Worm (Caenorhabditis elegans): Measurements from ENCODE around the gene pro-1.

pro-1 gene

ce11 chrII:10542654-10543456 lies 1.1 kb upstream of the pro-1 start:
- TF ChIP-seq tra-4 (tag; optimal IDR thresholded peaks at IDR 0.05): no peak
- no peak for TF ChIP-seq hmbx-1 (tag; optimal IDR thresholded peaks at IDR 0.05)
- TF ChIP-seq ets-7 (tag; optimal IDR thresholded peaks at IDR 0.05): no peak
- no peak for TF ChIP-seq tbx-37 (GFP tag; conservative IDR thresholded peaks at IDR 0.05)
- no peak for TF ChIP-seq flt-1 (GFP tag; IDR thresholded peaks at IDR 0.05)
- TF ChIP-seq F13C5.2 (tag; optimal IDR thresholded peaks at IDR 0.05): no peak
- TF ChIP-seq sea-1 (GFP tag; conservative IDR thresholded peaks at IDR 0.05): no peak
- TF ChIP-seq tbx-11 (GFP tag; IDR thresholded peaks at IDR 0.05): no peak
- TF ChIP-seq aly-1 (tag; optimal IDR thresholded peaks at IDR 0.05): no peak
- no peak for TF ChIP-seq hnd-1 (tag; optimal IDR thresholded peaks at IDR 0.05)
- TF ChIP-seq B0310.2 (tag; optimal IDR thresholded peaks at IDR 0.05): no peak
- no peak for TF ChIP-seq hmg-4 (GFP tag; optimal IDR thresholded peaks at IDR 0.05)
- no peak for TF ChIP-seq scrt-1 (GFP tag; IDR thresholded peaks at IDR 0.05)
- TF ChIP-seq ama-1 (optimal IDR thresholded peaks at IDR 0.05): peak; percentile 74
- TF ChIP-seq pes-1 (GFP tag; IDR thresholded peaks at IDR 0.05): 0 out of 2 replicates have a peak, but pooled peaks have one; percentile 7

ce11 chrII:10539232-10539631 lies 2.6 kb downstream of the pro-1 start, which contains the start of gene R166.3:
Gene R166.3, minus strand, starts transcription at chrII:10539332.
- TF ChIP-seq B0310.2 (tag; optimal IDR thresholded peaks at IDR 0.05): no peak
- TF ChIP-seq F13C5.2 (tag; optimal IDR thresholded peaks at IDR 0.05): no peak
- no peak for TF ChIP-seq hmg-4 (GFP tag; optimal IDR thresholded peaks at IDR 0.05)
- TF ChIP-seq tbx-37 (GFP tag; conservative IDR thresholded peaks at IDR 0.05): no peak
- TF ChIP-seq hmbx-1 (tag; optimal IDR thresholded peaks at IDR 0.05): no peak
- TF ChIP-seq flt-1 (GFP tag; IDR thresholded peaks at IDR 0.05): no peak
- no peak for TF ChIP-seq tra-4 (tag; optimal IDR thresholded peaks at IDR 0.05)
- no peak for TF ChIP-seq ceh-36 (tag; optimal IDR thresholded peaks at IDR 0.05)
- TF ChIP-seq aly-1 (tag; optimal IDR thresholded peaks at IDR 0.05): no peak
- TF ChIP-seq pes-1 (GFP tag; IDR thresholded peaks at IDR 0.05): no peak
- TF ChIP-seq tbx-11 (GFP tag; IDR thresholded peaks at IDR 0.05): no peak
- no peak for TF ChIP-seq hnd-1 (tag; optimal IDR thresholded peaks at IDR 0.05)
- no peak for TF ChIP-seq ama-1 (optimal IDR thresholded peaks at IDR 0.05)
- no peak for TF ChIP-seq ceh-13 (GFP tag; optimal IDR thresholded peaks at IDR 0.05)
- TF ChIP-seq scrt-1 (GFP tag; IDR thresholded peaks at IDR 0.05): no peak
- no peak for TF ChIP-seq sea-1 (GFP tag; conservative IDR thresholded peaks at IDR 0.05)

DNA sequence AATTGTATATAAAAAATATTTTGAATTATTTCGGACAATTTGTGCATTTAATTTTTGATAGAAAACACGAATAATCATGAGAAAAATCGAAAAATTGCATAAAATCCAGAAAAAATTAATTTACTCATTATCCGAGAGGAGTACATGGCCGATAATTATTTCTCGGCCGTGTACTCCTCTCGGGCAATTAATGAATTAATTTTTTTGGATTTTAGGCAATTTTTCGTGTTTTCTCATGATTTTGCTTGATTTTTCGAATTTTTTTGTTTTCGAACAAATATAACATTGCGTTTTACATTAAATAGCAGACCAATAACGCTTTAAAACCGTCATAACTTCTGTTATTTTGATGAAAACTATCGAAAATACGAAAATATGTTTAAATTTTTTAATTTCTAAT lies 3.8 kb downstream of the pro-1 start:
- TF ChIP-seq pes-1 (GFP tag; IDR thresholded peaks at IDR 0.05) (no peak), tbx-37 (GFP tag; conservative IDR thresholded peaks at IDR 0.05) (peak; percentile 40; the same call in 1 of the 2 replicates), ceh-13 (GFP tag; optimal IDR thresholded peaks at IDR 0.05) (no peak), ets-7 (tag; optimal IDR thresholded peaks at IDR 0.05) (no peak), hmg-4 (GFP tag; optimal IDR thresholded peaks at IDR 0.05) (no peak), aly-1 (tag; optimal IDR thresholded peaks at IDR 0.05) (no peak), sea-1 (GFP tag; conservative IDR thresholded peaks at IDR 0.05) (no peak), F13C5.2 (tag; optimal IDR thresholded peaks at IDR 0.05) (peak; percentile 19), ceh-36 (tag; optimal IDR thresholded peaks at IDR 0.05) (no peak), hmbx-1 (tag; optimal IDR thresholded peaks at IDR 0.05) (no peak), tbx-11 (GFP tag; IDR thresholded peaks at IDR 0.05) (no peak), hnd-1 (tag; optimal IDR thresholded peaks at IDR 0.05) (no peak), flt-1 (GFP tag; IDR thresholded peaks at IDR 0.05) (no peak), scrt-1 (GFP tag; IDR thresholded peaks at IDR 0.05) (no peak), B0310.2 (tag; optimal IDR thresholded peaks at IDR 0.05) (no peak), ama-1 (optimal IDR thresholded peaks at IDR 0.05) (no peak)

DNA sequence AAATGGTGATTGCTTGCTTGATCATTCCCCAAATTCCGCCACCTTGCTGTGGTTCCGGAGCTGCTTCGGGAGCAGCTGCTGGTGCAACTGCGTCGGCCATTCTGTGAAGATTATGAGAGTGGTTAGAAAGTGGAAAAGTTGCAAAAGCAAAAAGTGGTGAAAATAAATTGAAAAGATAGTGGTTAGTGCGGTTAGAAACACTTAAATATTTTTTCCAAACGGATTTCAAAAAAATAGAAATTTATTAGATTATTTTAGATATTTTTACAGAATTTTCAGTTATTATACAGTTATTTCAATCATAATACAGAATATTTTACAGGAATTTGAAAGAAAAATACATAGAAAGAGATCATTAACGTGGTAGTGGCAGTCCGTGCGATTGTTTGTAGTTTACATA lies 4.2 kb downstream of the pro-1 start, which contains the start of gene R166.2:
Gene R166.2, minus strand, starts transcription at position 101 of the 400 bp plus-strand sequence.
- no peak for TF ChIP-seq tra-4 (tag; optimal IDR thresholded peaks at IDR 0.05)
- TF ChIP-seq aly-1 (tag; optimal IDR thresholded peaks at IDR 0.05): no peak
- no peak for TF ChIP-seq tbx-11 (GFP tag; IDR thresholded peaks at IDR 0.05)
- no peak for TF ChIP-seq ama-1 (optimal IDR thresholded peaks at IDR 0.05)
- TF ChIP-seq hmbx-1 (tag; optimal IDR thresholded peaks at IDR 0.05): no peak
- TF ChIP-seq tbx-37 (GFP tag; conservative IDR thresholded peaks at IDR 0.05): no peak
- no peak for TF ChIP-seq flt-1 (GFP tag; IDR thresholded peaks at IDR 0.05)
- TF ChIP-seq pes-1 (GFP tag; IDR thresholded peaks at IDR 0.05): no peak
- no peak for TF ChIP-seq ets-7 (tag; optimal IDR thresholded peaks at IDR 0.05)
- TF ChIP-seq ceh-13 (GFP tag; optimal IDR thresholded peaks at IDR 0.05): no peak
- no peak for TF ChIP-seq sea-1 (GFP tag; conservative IDR thresholded peaks at IDR 0.05)
- no peak for TF ChIP-seq hmg-4 (GFP tag; optimal IDR thresholded peaks at IDR 0.05)
- no peak for TF ChIP-seq ceh-36 (tag; optimal IDR thresholded peaks at IDR 0.05)
- no peak for TF ChIP-seq hnd-1 (tag; optimal IDR thresholded peaks at IDR 0.05)
- no peak for TF ChIP-seq F13C5.2 (tag; optimal IDR thresholded peaks at IDR 0.05)

DNA sequence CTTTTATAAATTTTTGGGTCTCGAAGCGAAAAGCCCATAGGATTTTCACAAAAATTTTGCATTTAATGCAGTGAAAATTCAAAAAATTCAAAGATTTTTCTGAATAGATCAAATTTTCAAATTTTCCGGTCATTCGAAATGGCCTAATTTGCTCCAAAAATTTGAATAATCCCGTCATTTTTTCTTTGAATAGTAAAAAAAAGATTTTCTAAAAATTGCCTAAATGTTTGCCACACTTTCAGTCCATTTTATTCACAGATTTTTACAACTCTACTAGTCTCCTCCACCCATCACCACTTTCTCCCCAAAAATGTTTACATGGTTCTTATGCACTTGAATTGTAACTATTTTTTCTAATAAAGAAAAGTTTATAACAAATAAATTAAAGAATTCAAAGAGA lies 7.8 kb downstream of the pro-1 start:
- no peak for TF ChIP-seq ceh-36 (tag; optimal IDR thresholded peaks at IDR 0.05)
- no peak for TF ChIP-seq sea-1 (GFP tag; conservative IDR thresholded peaks at IDR 0.05)
- no peak for TF ChIP-seq hmg-4 (GFP tag; optimal IDR thresholded peaks at IDR 0.05)
- TF ChIP-seq hmbx-1 (tag; optimal IDR thresholded peaks at IDR 0.05): no peak
- TF ChIP-seq F13C5.2 (tag; optimal IDR thresholded peaks at IDR 0.05): no peak
- TF ChIP-seq ets-7 (tag; optimal IDR thresholded peaks at IDR 0.05): no peak
- TF ChIP-seq pes-1 (GFP tag; IDR thresholded peaks at IDR 0.05): no peak

DNA sequence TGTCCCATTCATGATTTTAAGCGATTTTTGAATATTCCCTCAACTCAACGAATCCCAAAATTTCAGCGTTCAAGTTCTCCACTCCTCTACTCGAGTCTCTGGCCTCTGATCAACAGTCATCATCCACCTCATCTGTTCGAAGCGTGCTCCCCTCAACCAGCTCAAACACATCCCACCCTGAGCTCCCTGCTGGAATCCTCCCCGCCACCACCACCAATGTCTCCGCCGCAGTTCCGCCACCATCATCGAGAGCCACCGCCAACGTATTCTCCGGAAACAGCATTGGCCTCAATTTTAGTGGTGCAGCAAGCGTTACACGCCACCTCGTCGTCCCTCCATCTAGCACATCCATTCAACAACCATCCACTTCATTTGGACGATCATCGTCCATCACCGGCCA lies 10.2 kb downstream of the pro-1 start:
- TF ChIP-seq sea-1 (GFP tag; conservative IDR thresholded peaks at IDR 0.05) (no peak), hnd-1 (tag; optimal IDR thresholded peaks at IDR 0.05) (no peak), aly-1 (tag; optimal IDR thresholded peaks at IDR 0.05) (no peak), scrt-1 (GFP tag; IDR thresholded peaks at IDR 0.05) (no peak), hmg-4 (GFP tag; optimal IDR thresholded peaks at IDR 0.05) (no peak), ama-1 (optimal IDR thresholded peaks at IDR 0.05) (no peak), pes-1 (GFP tag; IDR thresholded peaks at IDR 0.05) (no peak), B0310.2 (tag; optimal IDR thresholded peaks at IDR 0.05) (no peak), ceh-13 (GFP tag; optimal IDR thresholded peaks at IDR 0.05) (no peak), tbx-11 (GFP tag; IDR thresholded peaks at IDR 0.05) (no peak), ceh-36 (tag; optimal IDR thresholded peaks at IDR 0.05) (no peak), tra-4 (tag; optimal IDR thresholded peaks at IDR 0.05) (no peak), hmbx-1 (tag; optimal IDR thresholded peaks at IDR 0.05) (no peak), tbx-37 (GFP tag; conservative IDR thresholded peaks at IDR 0.05) (no peak), ets-7 (tag; optimal IDR thresholded peaks at IDR 0.05) (no peak), flt-1 (GFP tag; IDR thresholded peaks at IDR 0.05) (no peak)
